Fruit fly (Drosophila melanogaster): ENCODE measurements around the gene Atg17.

The Atg17 gene

dm6 chr3R:5647705-5648568, 21.6 kb upstream of the Atg17 start (continued):
- peak; percentile 3 for TF ChIP-seq dm (GFP tag; optimal IDR thresholded peaks at IDR 0.05)
- no peak for TF ChIP-seq CG10543 (GFP tag; optimal IDR thresholded peaks at IDR 0.05)
- TF ChIP-seq Ada2b (GFP tag; IDR thresholded peaks at IDR 0.05) = no peak
- TF ChIP-seq rib (GFP tag; IDR thresholded peaks at IDR 0.05) = peak; percentile 8
- no peak for TF ChIP-seq CG9817 (tag; optimal IDR thresholded peaks at IDR 0.05)
- no peak for TF ChIP-seq CG8359 (GFP tag; optimal IDR thresholded peaks at IDR 0.05; ENCODE audit: borderline replicate concordance)
- TF ChIP-seq D (optimal IDR thresholded peaks at IDR 0.05) = peak; percentile 46
- no peak for TF ChIP-seq D (GFP tag; optimal IDR thresholded peaks at IDR 0.05)
- TF ChIP-seq Ptx1 (GFP tag; IDR thresholded peaks at IDR 0.05) = no peak
- TF ChIP-seq gro (GFP tag; optimal IDR thresholded peaks at IDR 0.05) = no peak
- TF ChIP-seq CG10462 (GFP tag; optimal IDR thresholded peaks at IDR 0.05) = no peak
- TF ChIP-seq CG16863 (GFP tag; optimal IDR thresholded peaks at IDR 0.05) = no peak
- no peak for TF ChIP-seq CG32767 (GFP tag; IDR thresholded peaks at IDR 0.05)
- TF ChIP-seq E2f1 (GFP tag; IDR thresholded peaks at IDR 0.05) = no peak
- no peak for TF ChIP-seq CG3995 (GFP tag; optimal IDR thresholded peaks at IDR 0.05)
- no peak for TF ChIP-seq repo (GFP tag; optimal IDR thresholded peaks at IDR 0.05)
- TF ChIP-seq CG30020 (tag; optimal IDR thresholded peaks at IDR 0.05) = no peak
- no peak for TF ChIP-seq BtbVII (GFP tag; optimal IDR thresholded peaks at IDR 0.05)
- no peak for TF ChIP-seq slp2 (GFP tag; optimal IDR thresholded peaks at IDR 0.05)
- TF ChIP-seq CG4820 (GFP tag; optimal IDR thresholded peaks at IDR 0.05) = no peak
- no peak for TF ChIP-seq Chrac-16 (GFP tag; optimal IDR thresholded peaks at IDR 0.05)
- TF ChIP-seq CG9609 (GFP tag; optimal IDR thresholded peaks at IDR 0.05) = no peak
- TF ChIP-seq CG1832 (GFP tag; optimal IDR thresholded peaks at IDR 0.05) = peak; percentile 49
- peak; percentile 85 for TF ChIP-seq sr (GFP tag; IDR thresholded peaks at IDR 0.05)
- peak; percentile 20 for TF ChIP-seq kah (GFP tag; optimal IDR thresholded peaks at IDR 0.05)
- peak; percentile 27 for TF ChIP-seq Kr (GFP tag; optimal IDR thresholded peaks at IDR 0.05)
- no peak for TF ChIP-seq CG14441 (GFP tag; IDR thresholded peaks at IDR 0.05)
- no peak for TF ChIP-seq cwo (GFP tag; optimal IDR thresholded peaks at IDR 0.05)
- 0 out of 2 replicates have a peak, but pooled peaks have one; percentile 6 for TF ChIP-seq CG9932 (GFP tag; IDR thresholded peaks at IDR 0.05)
- TF ChIP-seq Dip2 (GFP tag; IDR thresholded peaks at IDR 0.05) = no peak
- no peak for TF ChIP-seq CG9437 (GFP tag; optimal IDR thresholded peaks at IDR 0.05)
- TF ChIP-seq CG12236 (GFP tag; optimal IDR thresholded peaks at IDR 0.05) = no peak
- TF ChIP-seq Dek (tag; optimal IDR thresholded peaks at IDR 0.05) = no peak
- TF ChIP-seq CG14014 (GFP tag; IDR thresholded peaks at IDR 0.05) = no peak
- TF ChIP-seq usp (GFP tag; optimal IDR thresholded peaks at IDR 0.05) = no peak

dm6 chr3R:5648569-5649476, 20.7 kb upstream of the Atg17 start, which contains the start of the genes MTA1-like and Sec23:
Gene MTA1-like, minus strand, starts transcription at chr3R:5648738.
Gene Sec23, plus strand, starts transcription at chr3R:5649065.
- peak; percentile 53 for TF ChIP-seq Meics (GFP tag; optimal IDR thresholded peaks at IDR 0.05)
- TF ChIP-seq ranshi (GFP tag; IDR thresholded peaks at IDR 0.05) = 0 out of 2 replicates have a peak, but pooled peaks have one; percentile 19
- TF ChIP-seq Rfx (GFP tag; IDR thresholded peaks at IDR 0.05) = peak; percentile 71
- peak; percentile 44 for TF ChIP-seq az2 (GFP tag; optimal IDR thresholded peaks at IDR 0.05)
- peak; percentile 8 for TF ChIP-seq CG13624 (GFP tag; optimal IDR thresholded peaks at IDR 0.05)
- no peak for TF ChIP-seq CG4360 (GFP tag; IDR thresholded peaks at IDR 0.05)
- no peak for TF ChIP-seq CG3726 (GFP tag; IDR thresholded peaks at IDR 0.05)
- TF ChIP-seq lilli (GFP tag; optimal IDR thresholded peaks at IDR 0.05) = peak; percentile 65
- peak; percentile 54 for TF ChIP-seq zfh2 (GFP tag; optimal IDR thresholded peaks at IDR 0.05)
- TF ChIP-seq zen (tag; optimal IDR thresholded peaks at IDR 0.05) = peak; percentile 58
- no peak for TF ChIP-seq CG1792 (GFP tag; optimal IDR thresholded peaks at IDR 0.05)
- no peak for TF ChIP-seq lov (optimal IDR thresholded peaks at IDR 0.05)
- TF ChIP-seq lov (GFP tag; IDR thresholded peaks at IDR 0.05) = no peak
- peak; percentile 50; the same call in 1 of the 2 replicates for TF ChIP-seq vvl (GFP tag; IDR thresholded peaks at IDR 0.05)
- TF ChIP-seq CG15479 (GFP tag; optimal IDR thresholded peaks at IDR 0.05) = no peak
- peak; percentile 66 for TF ChIP-seq pzg (GFP tag; optimal IDR thresholded peaks at IDR 0.05)
